Worm (Caenorhabditis elegans) whole organism, mixed stage, embryonic: ENCODE results near the gene M02E1.4.

ENCODE experiments used
- cnd-1 ChIP-seq: fragments of 200-800 bp; sonication (Bioruptor generic); optimal IDR thresholded peaks from 2 replicates; lab custom pipeline; 2018; ENCODE audit warnings: mild to moderate bottlenecking, missing genetic modification characterization, missing compliant biosample characterization
- lsy-2 ChIP-seq: fragments of 150-350 bp; optimal IDR thresholded peaks from 2 replicates; lab custom pipeline; 2014; ENCODE audit warnings: missing biosample characterization, missing genetic modification characterization
- mab-5 ChIP-seq: fragments of 150-350 bp; optimal IDR thresholded peaks from 2 replicates; lab custom pipeline; 2014; ENCODE audit warnings: missing biosample characterization, missing genetic modification characterization
- mep-1 ChIP-seq: fragments of 150-350 bp; optimal IDR thresholded peaks from 2 replicates; lab custom pipeline; 2017; ENCODE audit warnings: missing biosample characterization, missing genetic modification reagents, missing genetic modification characterization, inconsistent platforms
- nhr-28 ChIP-seq: fragments of 150-350 bp; optimal IDR thresholded peaks from 2 replicates; lab custom pipeline; 2014; ENCODE audit warnings: missing biosample characterization, missing genetic modification characterization
- pha-4 ChIP-seq: fragments of 150-350 bp; optimal IDR thresholded peaks from 2 replicates; lab custom pipeline; 2018; ENCODE audit warnings: missing biosample characterization, missing genetic modification reagents, missing genetic modification characterization
- snpc-4 ChIP-seq: fragments of 150-350 bp; optimal IDR thresholded peaks from 2 replicates; lab custom pipeline; 2014; ENCODE audit warnings: missing biosample characterization, missing genetic modification characterization
- unc-62 ChIP-seq: fragments of 150-350 bp; optimal IDR thresholded peaks from 2 replicates; lab custom pipeline; 2014; ENCODE audit warnings: missing biosample characterization, missing genetic modification reagents, missing genetic modification characterization
- ztf-11 ChIP-seq: fragments of 150-350 bp; optimal IDR thresholded peaks from 2 replicates; lab custom pipeline; 2014; ENCODE audit warnings: missing biosample characterization, missing genetic modification characterization

DNA sequence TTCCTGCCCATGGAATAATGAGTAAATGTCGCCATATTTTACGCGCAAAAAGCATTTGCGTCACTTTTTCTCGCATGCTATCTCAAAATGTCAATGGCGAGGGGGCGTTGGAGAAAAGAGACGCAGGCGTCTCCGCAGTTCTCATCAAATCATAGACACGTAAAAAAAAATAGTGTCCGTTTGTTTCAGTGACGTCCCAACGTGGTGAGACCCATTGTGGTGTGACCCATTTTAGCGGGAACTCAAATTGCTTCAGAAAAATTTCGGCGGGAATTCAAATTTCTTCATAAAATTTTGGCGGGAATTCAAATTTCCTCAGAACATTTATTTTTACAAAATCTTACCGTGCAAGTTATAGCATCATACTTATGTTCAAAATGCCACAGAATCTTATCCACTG is 30.7 kb downstream of the M02E1.4 start:
- no peak for TF ChIP-seq mab-5 (tag; lab: Kevin White, UChicago)
- TF ChIP-seq lsy-2 (tag; lab: Kevin White, UChicago): no peak
- TF ChIP-seq snpc-4 (tag; lab: Kevin White, UChicago): no peak
- no peak for TF ChIP-seq pha-4
- no peak for TF ChIP-seq unc-62 (GFP tag; lab: Kevin White, UChicago)
- TF ChIP-seq ztf-11 (tag; lab: Kevin White, UChicago): no peak
- TF ChIP-seq nhr-28 (tag; lab: Kevin White, UChicago): no peak
- no peak for TF ChIP-seq cnd-1 (tag; lab: Kevin White, UChicago)
- TF ChIP-seq mep-1 (tag; lab: Kevin White, UChicago): no peak
